Worm (Caenorhabditis elegans): Measurements from ENCODE around the gene T19D7.7.

Gene T19D7.7

ce11 chrX:726295-726694 lies 45.5 kb upstream of the T19D7.7 start:
- TF ChIP-seq aly-2 (tag; optimal IDR thresholded peaks at IDR 0.05) (no peak), nfya-1 (tag; optimal IDR thresholded peaks at IDR 0.05; ENCODE audit: insufficient read depth) (peak; percentile 5)

- TF ChIP-seq fos-1 (tag; optimal IDR thresholded peaks at IDR 0.05) (no peak), lin-15B (tag; optimal IDR thresholded peaks at IDR 0.05) (no peak), nhr-25 (tag; optimal IDR thresholded peaks at IDR 0.05) (no peak), ceh-9 (tag; optimal IDR thresholded peaks at IDR 0.05) (no peak), nhr-23 (tag; optimal IDR thresholded peaks at IDR 0.05) (no peak), fkh-10 (GFP tag; optimal IDR thresholded peaks at IDR 0.05) (no peak), elt-3 (tag; optimal IDR thresholded peaks at IDR 0.05) (no peak)
Measured at ce11 chrX:725868-726267, 45.0 kb upstream of the T19D7.7 start, which contains the start of gene sli-1. TSS of gene sli-1 (minus strand) at chrX:725968.

ce11 chrX:714398-714797 lies 33.6 kb upstream of the T19D7.7 start, which contains the start of gene irk-2:
TSS of gene irk-2 (minus strand) at chrX:714498.
- no peak for TF ChIP-seq ZK546.5 (tag; optimal IDR thresholded peaks at IDR 0.05)
- no peak for TF ChIP-seq fkh-2 (tag; optimal IDR thresholded peaks at IDR 0.05)
- TF ChIP-seq elt-2 (tag; optimal IDR thresholded peaks at IDR 0.05): no peak
- TF ChIP-seq nhr-237 (tag; optimal IDR thresholded peaks at IDR 0.05): no peak
- TF ChIP-seq tbx-2 (tag; optimal IDR thresholded peaks at IDR 0.05): no peak
- no peak for TF ChIP-seq ceh-82 (tag; optimal IDR thresholded peaks at IDR 0.05)
- TF ChIP-seq R02D3.7 (tag; optimal IDR thresholded peaks at IDR 0.05): no peak
- no peak for TF ChIP-seq nhr-67 (tag; optimal IDR thresholded peaks at IDR 0.05)
- no peak for TF ChIP-seq elt-3 (tag; optimal IDR thresholded peaks at IDR 0.05)
- no peak for TF ChIP-seq ztf-11 (tag; optimal IDR thresholded peaks at IDR 0.05)
- TF ChIP-seq nhr-23 (tag; optimal IDR thresholded peaks at IDR 0.05): no peak
- TF ChIP-seq pha-4 (tag; optimal IDR thresholded peaks at IDR 0.05): no peak
- no peak for TF ChIP-seq jun-1 (tag; optimal IDR thresholded peaks at IDR 0.05)
- no peak for TF ChIP-seq lin-39 (tag; optimal IDR thresholded peaks at IDR 0.05)
- TF ChIP-seq egl-5 (tag; optimal IDR thresholded peaks at IDR 0.05): no peak
- no peak for TF ChIP-seq nhr-77 (tag; optimal IDR thresholded peaks at IDR 0.05)

ce11 chrX:706490-706889 lies 25.7 kb upstream of the T19D7.7 start, which contains the start of gene M02A10.1:
TSS of gene M02A10.1 (plus strand) at chrX:706790.
- TF ChIP-seq nhr-25 (tag; optimal IDR thresholded peaks at IDR 0.05) (no peak), unc-39 (tag; optimal IDR thresholded peaks at IDR 0.05) (no peak)

ce11 chrX:696253-696652 lies 15.4 kb upstream of the T19D7.7 start:
- no peak for TF ChIP-seq ceh-28 (tag; optimal IDR thresholded peaks at IDR 0.05)
- TF ChIP-seq tbx-2 (tag; optimal IDR thresholded peaks at IDR 0.05): no peak
- no peak for TF ChIP-seq nhr-67 (tag; optimal IDR thresholded peaks at IDR 0.05)
- no peak for TF ChIP-seq egl-27 (tag; optimal IDR thresholded peaks at IDR 0.05)
- no peak for TF ChIP-seq elt-1 (tag; optimal IDR thresholded peaks at IDR 0.05)
- no peak for TF ChIP-seq zag-1 (tag; optimal IDR thresholded peaks at IDR 0.05)
- TF ChIP-seq nhr-76 (tag; optimal IDR thresholded peaks at IDR 0.05): no peak
- no peak for TF ChIP-seq skn-1 (tag; optimal IDR thresholded peaks at IDR 0.05)
- no peak for TF ChIP-seq lin-39 (tag; optimal IDR thresholded peaks at IDR 0.05)
- no peak for TF ChIP-seq ztf-11 (tag; optimal IDR thresholded peaks at IDR 0.05)
- TF ChIP-seq sea-2 (GFP tag; optimal IDR thresholded peaks at IDR 0.05): no peak
- no peak for TF ChIP-seq nhr-11 (tag; optimal IDR thresholded peaks at IDR 0.05)
- no peak for TF ChIP-seq ceh-9 (tag; optimal IDR thresholded peaks at IDR 0.05)
- no peak for TF ChIP-seq mml-1 (tag; optimal IDR thresholded peaks at IDR 0.05)
- TF ChIP-seq fos-1 (tag; optimal IDR thresholded peaks at IDR 0.05): no peak
- no peak for TF ChIP-seq ceh-82 (tag; optimal IDR thresholded peaks at IDR 0.05)
- TF ChIP-seq elt-2 (tag; optimal IDR thresholded peaks at IDR 0.05): no peak
- no peak for TF ChIP-seq mdl-1 (tag; optimal IDR thresholded peaks at IDR 0.05)

ce11 chrX:691613-692012 lies 10.8 kb upstream of the T19D7.7 start, which contains the start of gene ncam-1:
TSS of gene ncam-1 (plus strand) at chrX:691913.
- no peak for TF ChIP-seq ztf-11 (tag; optimal IDR thresholded peaks at IDR 0.05)
- TF ChIP-seq snpc-4 (tag; optimal IDR thresholded peaks at IDR 0.05): no peak
- TF ChIP-seq pqm-1 (tag; optimal IDR thresholded peaks at IDR 0.05): no peak
- no peak for TF ChIP-seq nhr-11 (tag; optimal IDR thresholded peaks at IDR 0.05)
- TF ChIP-seq lin-39 (tag; optimal IDR thresholded peaks at IDR 0.05): no peak
- TF ChIP-seq ceh-9 (tag; optimal IDR thresholded peaks at IDR 0.05): no peak
- TF ChIP-seq ztf-4 (tag; optimal IDR thresholded peaks at IDR 0.05): no peak
- TF ChIP-seq ceh-28 (tag; optimal IDR thresholded peaks at IDR 0.05): no peak
- TF ChIP-seq nhr-12 (tag; optimal IDR thresholded peaks at IDR 0.05): no peak
- no peak for TF ChIP-seq skn-1 (tag; optimal IDR thresholded peaks at IDR 0.05)
- no peak for TF ChIP-seq egl-27 (tag; optimal IDR thresholded peaks at IDR 0.05)
- TF ChIP-seq elt-2 (tag; optimal IDR thresholded peaks at IDR 0.05): no peak
- TF ChIP-seq mml-1 (tag; optimal IDR thresholded peaks at IDR 0.05): no peak
- no peak for TF ChIP-seq ama-1 (optimal IDR thresholded peaks at IDR 0.05)
